Worm (Caenorhabditis elegans): ENCODE results near the gene C01G10.7.
A peak's percentile ranks its signal among the peaks of the same experiment; 100 is the strongest.

Gene C01G10.7

ce11 chrV:15059534-15059933, 26.0 kb upstream of the C01G10.7 start, which contains the start of the genes mcm-3 and C25D7.15 (continued):
- TF ChIP-seq snpc-3.4 (tag; optimal IDR thresholded peaks at IDR 0.05) (peak; percentile 84), lsl-1 (GFP tag; optimal IDR thresholded peaks at IDR 0.05) (peak; percentile 78), F39B2.1 (GFP tag; IDR thresholded peaks at IDR 0.05) (no peak), ekl-4 (GFP tag; IDR thresholded peaks at IDR 0.05) (no peak), ztf-22 (GFP tag; optimal IDR thresholded peaks at IDR 0.05) (no peak), ZK185.1 (tag; optimal IDR thresholded peaks at IDR 0.05; ENCODE audit: poor library complexity, severe bottlenecking) (no peak), T07F8.4 (tag; optimal IDR thresholded peaks at IDR 0.05) (no peak), D2030.7 (GFP tag; IDR thresholded peaks at IDR 0.05) (peak; percentile 87), ceh-91 (GFP tag; IDR thresholded peaks at IDR 0.05) (peak; percentile 89), ceh-79 (tag; optimal IDR thresholded peaks at IDR 0.05) (no peak), C17E4.6 (GFP tag; IDR thresholded peaks at IDR 0.05) (no peak), hrde-1 (tag; optimal IDR thresholded peaks at IDR 0.05; ENCODE audit: borderline replicate concordance) (no peak), tbx-9 (tag; optimal IDR thresholded peaks at IDR 0.05; ENCODE audit: borderline replicate concordance) (no peak), nhr-179 (tag; optimal IDR thresholded peaks at IDR 0.05) (no peak), B0035.1 (tag; optimal IDR thresholded peaks at IDR 0.05) (no peak), K11D2.4 (GFP tag; IDR thresholded peaks at IDR 0.05) (no peak), F23B12.7 (tag; optimal IDR thresholded peaks at IDR 0.05; ENCODE audit: insufficient read depth) (no peak), F33H1.4 (GFP tag; IDR thresholded peaks at IDR 0.05) (peak; percentile 75), snpc-1.1 (tag; optimal IDR thresholded peaks at IDR 0.05; ENCODE audit: insufficient read depth) (peak; percentile 46), ceh-58 (GFP tag; IDR thresholded peaks at IDR 0.05) (no peak), lin-40 (tag; optimal IDR thresholded peaks at IDR 0.05) (no peak), B0261.1 (tag; optimal IDR thresholded peaks at IDR 0.05) (no peak), athp-1 (tag; optimal IDR thresholded peaks at IDR 0.05) (no peak), rec-8 (tag; optimal IDR thresholded peaks at IDR 0.05) (no peak), madf-8 (GFP tag; conservative IDR thresholded peaks at IDR 0.05) (peak; percentile 90), mcd-1 (GFP tag; IDR thresholded peaks at IDR 0.05) (peak; percentile 49), mes-4 (tag; optimal IDR thresholded peaks at IDR 0.05) (no peak), ztf-26 (tag; optimal IDR thresholded peaks at IDR 0.05) (no peak), sea-2 (GFP tag; IDR thresholded peaks at IDR 0.05) (no peak), atf-7 (tag; optimal IDR thresholded peaks at IDR 0.05) (no peak), zfh-2 (GFP tag; conservative IDR thresholded peaks at IDR 0.05) (no peak), Y95B8A.8 (GFP tag; IDR thresholded peaks at IDR 0.05) (peak; percentile 61; the same call in 1 of the 2 replicates), Y53F4B.3 (GFP tag; IDR thresholded peaks at IDR 0.05) (no peak), lir-1 (GFP tag; conservative IDR thresholded peaks at IDR 0.05) (no peak), pbrm-1 (GFP tag; IDR thresholded peaks at IDR 0.05) (peak; percentile 63; the same call in 1 of the 2 replicates), ztf-6 (GFP tag; IDR thresholded peaks at IDR 0.05) (no peak), somi-1 (GFP tag; optimal IDR thresholded peaks at IDR 0.05) (no peak), snpc-1.3 (tag; optimal IDR thresholded peaks at IDR 0.05; ENCODE audit: insufficient read depth) (peak; percentile 27), nfyb-1 (GFP tag; IDR thresholded peaks at IDR 0.05) (no peak), egl-18 (GFP tag; IDR thresholded peaks at IDR 0.05) (no peak), dpff-1 (tag; optimal IDR thresholded peaks at IDR 0.05) (no peak), lin-35 (GFP tag; optimal IDR thresholded peaks at IDR 0.05) (peak in 2 of 3 experiments; percentile 45 to 62), F10E7.11 (tag; optimal IDR thresholded peaks at IDR 0.05) (no peak), tbp1 (GFP tag; optimal IDR thresholded peaks at IDR 0.05) (peak; percentile 55), lsy-27 (tag; optimal IDR thresholded peaks at IDR 0.05; ENCODE audit: borderline replicate concordance, insufficient read depth) (no peak), ets-4 (GFP tag; optimal IDR thresholded peaks at IDR 0.05) (no peak), repo-1 (tag; optimal IDR thresholded peaks at IDR 0.05) (no peak), mxl-1 (tag; optimal IDR thresholded peaks at IDR 0.05) (no peak)

All from whole organism, young adult.